Fruit fly (Drosophila melanogaster): ENCODE measurements around the gene CG5004.

Gene CG5004

dm6 chrX:17123545-17124203 lies 16.3 kb downstream of the CG5004 start (continued):
- TF ChIP-seq CG10979 (tag; optimal IDR thresholded peaks at IDR 0.05) (peak; percentile 72), bbx (GFP tag; IDR thresholded peaks at IDR 0.05; ENCODE audit: partially characterized antibody) (no peak), exex (tag; optimal IDR thresholded peaks at IDR 0.05) (no peak), CG10209 (GFP tag; optimal IDR thresholded peaks at IDR 0.05) (peak; percentile 75), sna (GFP tag; IDR thresholded peaks at IDR 0.05; ENCODE audit: partially characterized antibody) (no peak), Dip3 (GFP tag; optimal IDR thresholded peaks at IDR 0.05) (peak; percentile 20), D (optimal IDR thresholded peaks at IDR 0.05) (no peak), D (GFP tag; optimal IDR thresholded peaks at IDR 0.05) (peak; percentile 61), chinmo (GFP tag; IDR thresholded peaks at IDR 0.05; ENCODE audit: partially characterized antibody) (no peak), otp (GFP tag; IDR thresholded peaks at IDR 0.05) (0 out of 3 replicates have a peak, but pooled peaks have one; percentile 40), da (GFP tag; optimal IDR thresholded peaks at IDR 0.05) (no peak), ap (GFP tag; IDR thresholded peaks at IDR 0.05) (peak; percentile 56; the same call in 1 of the 2 replicates), gfzf (GFP tag; optimal IDR thresholded peaks at IDR 0.05) (no peak), CG11456 (GFP tag; IDR thresholded peaks at IDR 0.05) (peak; percentile 64; the same call in 1 of the 3 replicates), gcm (GFP tag; optimal IDR thresholded peaks at IDR 0.05) (peak; percentile 43), Med (GFP tag) (peak; percentile 88), CrebB (tag; optimal IDR thresholded peaks at IDR 0.05) (peak; percentile 60), Dbx (GFP tag; IDR thresholded peaks at IDR 0.05) (peak; percentile 64; the same call in 2 of the 3 replicates), CG17186 (GFP tag; optimal IDR thresholded peaks at IDR 0.05) (peak; percentile 16), aop (GFP tag; IDR thresholded peaks at IDR 0.05) (no peak), lilli (GFP tag; optimal IDR thresholded peaks at IDR 0.05) (peak; percentile 73), Hey (tag; optimal IDR thresholded peaks at IDR 0.05) (no peak), CG1602 (GFP tag; optimal IDR thresholded peaks at IDR 0.05) (peak; percentile 18), CG3726 (GFP tag; IDR thresholded peaks at IDR 0.05) (peak; percentile 50; the same call in 1 of the 3 replicates), Mes4 (GFP tag; optimal IDR thresholded peaks at IDR 0.05) (peak; percentile 2), CG8944 (GFP tag; optimal IDR thresholded peaks at IDR 0.05) (peak; percentile 13), Lpt (GFP tag; optimal IDR thresholded peaks at IDR 0.05) (no peak), Xrp1 (GFP tag; IDR thresholded peaks at IDR 0.05) (peak; percentile 79), jumu (GFP tag; optimal IDR thresholded peaks at IDR 0.05) (peak; percentile 21), CG9437 (GFP tag; optimal IDR thresholded peaks at IDR 0.05) (peak; percentile 47), ttk (GFP tag; IDR thresholded peaks at IDR 0.05) (peak; percentile 57), Sry-δ (GFP tag; optimal IDR thresholded peaks at IDR 0.05) (no peak), gcm2 (GFP tag; optimal IDR thresholded peaks at IDR 0.05) (peak; percentile 21), CG13894 (tag; optimal IDR thresholded peaks at IDR 0.05) (peak; percentile 57), CG4707 (GFP tag; optimal IDR thresholded peaks at IDR 0.05) (peak; percentile 18), Mad (GFP tag; optimal IDR thresholded peaks at IDR 0.05) (peak; percentile 56), Stat92E (GFP tag; optimal IDR thresholded peaks at IDR 0.05) (no peak), bigmax (GFP tag; optimal IDR thresholded peaks at IDR 0.05) (no peak), CG12391 (tag; optimal IDR thresholded peaks at IDR 0.05) (peak; percentile 78), CG6175 (GFP tag; IDR thresholded peaks at IDR 0.05) (0 out of 3 replicates have a peak, but pooled peaks have one; percentile 50), CG11247 (GFP tag; IDR thresholded peaks at IDR 0.05) (peak; percentile 66; the same call in 1 of the 2 replicates), CG16863 (GFP tag; optimal IDR thresholded peaks at IDR 0.05) (peak; percentile 36), Ptx1 (GFP tag; IDR thresholded peaks at IDR 0.05) (peak; percentile 72), E2f1 (GFP tag; IDR thresholded peaks at IDR 0.05) (peak; percentile 74), CG2129 (GFP tag; IDR thresholded peaks at IDR 0.05; ENCODE audit: partially characterized antibody) (no peak), CG13775 (GFP tag; optimal IDR thresholded peaks at IDR 0.05) (peak; percentile 35), fd96Cb (tag; optimal IDR thresholded peaks at IDR 0.05) (peak; percentile 74), CG11696 (GFP tag; IDR thresholded peaks at IDR 0.05) (0 out of 2 replicates have a peak, but pooled peaks have one; percentile 24), dimm (GFP tag; IDR thresholded peaks at IDR 0.05) (peak; percentile 50; the same call in 1 of the 2 replicates), B-H1 (GFP tag; IDR thresholded peaks at IDR 0.05) (peak; percentile 50)

Measured in whole organism, embryonic.